Fruit fly (Drosophila melanogaster): Measurements from ENCODE around the gene Chd1.

Gene Chd1

DNA sequence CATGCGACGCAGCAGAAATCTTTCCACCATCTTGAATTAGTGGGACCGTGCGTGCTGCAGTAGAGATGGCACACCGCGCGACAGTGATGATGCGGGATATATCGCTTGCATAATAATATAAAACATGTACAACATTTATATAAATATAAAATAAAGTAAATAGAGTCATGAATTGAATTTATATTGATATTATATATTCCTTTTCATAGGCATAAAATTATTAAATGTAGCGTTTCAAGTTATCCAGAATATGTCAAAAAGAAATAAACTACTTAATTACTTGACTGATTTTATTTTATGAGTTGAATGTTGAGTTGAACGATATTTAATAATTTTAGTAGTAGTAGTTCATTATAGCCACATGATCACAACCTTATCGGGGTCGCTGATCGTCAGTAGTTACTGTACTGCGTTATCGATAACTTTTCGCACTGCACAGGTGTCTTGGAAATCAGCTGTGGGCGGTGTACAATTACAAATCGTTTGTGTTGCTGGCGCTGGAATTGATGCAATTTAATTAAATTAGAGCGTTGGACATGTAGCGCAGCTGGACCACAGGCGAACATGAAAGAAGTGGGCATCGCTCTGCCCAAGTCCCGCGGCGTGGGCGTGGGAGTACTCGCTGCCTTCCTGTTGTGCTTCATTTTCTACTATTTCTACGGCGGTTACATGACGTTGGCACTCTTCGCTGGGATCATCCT is at the start of gene Chd1, which contains the start of gene Bem46:
TSS of gene Chd1 (minus strand) at position 43 of the 701 bp plus-strand sequence.
TSS of gene Bem46 (plus strand) at position 436 of the 701 bp plus-strand sequence.
- no peak for TF ChIP-seq cnc (optimal IDR thresholded peaks at IDR 0.05)
- peak; percentile 77 for TF ChIP-seq Clk (GFP tag; optimal IDR thresholded peaks at IDR 0.05)
- TF ChIP-seq CG11617 (GFP tag; optimal IDR thresholded peaks at IDR 0.05) = peak; percentile 92
- peak; percentile 85 for TF ChIP-seq CG7045 (GFP tag; optimal IDR thresholded peaks at IDR 0.05)
- TF ChIP-seq CG12768 (GFP tag; optimal IDR thresholded peaks at IDR 0.05) = peak; percentile 87
- peak; percentile 56 for TF ChIP-seq cic (GFP tag; optimal IDR thresholded peaks at IDR 0.05)
- peak; percentile 90 for TF ChIP-seq CG7101 (tag; optimal IDR thresholded peaks at IDR 0.05)
- TF ChIP-seq CG1620 (GFP tag; optimal IDR thresholded peaks at IDR 0.05) = peak; percentile 81
- peak; percentile 77 for TF ChIP-seq ovo (GFP tag; optimal IDR thresholded peaks at IDR 0.05)
- peak; percentile 80 for TF ChIP-seq CG14711 (tag; optimal IDR thresholded peaks at IDR 0.05)
- peak; percentile 73 for TF ChIP-seq pad (GFP tag; optimal IDR thresholded peaks at IDR 0.05)
- no peak for TF ChIP-seq CG5204 (GFP tag; optimal IDR thresholded peaks at IDR 0.05)
- peak; percentile 82 for TF ChIP-seq CG33017 (tag; optimal IDR thresholded peaks at IDR 0.05)
- peak; percentile 80 for TF ChIP-seq tj (GFP tag; optimal IDR thresholded peaks at IDR 0.05)
- TF ChIP-seq bab1 (GFP tag; optimal IDR thresholded peaks at IDR 0.05) = peak; percentile 65
- TF ChIP-seq Hr96 (GFP tag; optimal IDR thresholded peaks at IDR 0.05) = no peak
- TF ChIP-seq Mnt (GFP tag; optimal IDR thresholded peaks at IDR 0.05) = peak; percentile 82
- TF ChIP-seq Crg-1 (GFP tag; optimal IDR thresholded peaks at IDR 0.05) = peak; percentile 79
- TF ChIP-seq toe (GFP tag; optimal IDR thresholded peaks at IDR 0.05) = no peak
- TF ChIP-seq kay (GFP tag; ENCODE audit: borderline replicate concordance) = no peak

DNA sequence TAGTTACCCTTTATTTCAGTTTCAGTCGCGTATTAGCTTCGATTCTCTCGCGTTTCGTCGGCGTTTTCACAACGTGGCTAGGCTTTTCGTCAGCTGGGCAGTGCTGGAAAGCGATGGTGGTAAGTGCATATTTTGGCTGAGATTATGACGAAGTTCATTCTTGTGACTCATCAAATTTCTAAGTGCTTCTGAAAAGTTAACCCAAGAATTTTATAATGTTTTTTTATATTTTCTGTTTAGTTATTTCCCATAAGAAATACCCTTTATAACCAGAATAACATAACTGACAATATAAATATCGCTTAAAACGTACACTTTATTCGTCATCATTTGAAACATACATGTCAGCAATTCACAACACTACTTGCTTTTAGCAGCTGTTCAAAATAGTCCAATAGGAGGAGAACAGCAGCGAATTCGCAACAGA is 49.6 kb upstream of the Chd1 start, which contains the start of the genes CG17260 and SerRS:
TSS of gene CG17260 (plus strand) at position 78 of the 427 bp plus-strand sequence.
TSS of gene SerRS (minus strand) at position 251 of the 427 bp plus-strand sequence.
- TF ChIP-seq CG7045 (GFP tag; optimal IDR thresholded peaks at IDR 0.05) (peak; percentile 88), kay (GFP tag; ENCODE audit: borderline replicate concordance) (peak; percentile 99), Mnt (GFP tag; optimal IDR thresholded peaks at IDR 0.05) (peak; percentile 92), Clk (GFP tag; optimal IDR thresholded peaks at IDR 0.05) (peak; percentile 78), pad (GFP tag; optimal IDR thresholded peaks at IDR 0.05) (peak; percentile 92), CG5204 (GFP tag; optimal IDR thresholded peaks at IDR 0.05) (no peak), cic (GFP tag; optimal IDR thresholded peaks at IDR 0.05) (peak; percentile 67), ovo (GFP tag; optimal IDR thresholded peaks at IDR 0.05) (peak; percentile 34), CG1620 (GFP tag; optimal IDR thresholded peaks at IDR 0.05) (peak; percentile 84), CG7101 (tag; optimal IDR thresholded peaks at IDR 0.05) (peak; percentile 95), CG12768 (GFP tag; optimal IDR thresholded peaks at IDR 0.05) (peak; percentile 96), Crg-1 (GFP tag; optimal IDR thresholded peaks at IDR 0.05) (peak; percentile 93), bab1 (GFP tag; optimal IDR thresholded peaks at IDR 0.05) (peak; percentile 95), tj (GFP tag; optimal IDR thresholded peaks at IDR 0.05) (peak; percentile 93), CG11617 (GFP tag; optimal IDR thresholded peaks at IDR 0.05) (peak; percentile 86), cnc (optimal IDR thresholded peaks at IDR 0.05) (peak in 1 of 2 experiments; percentile 66), Hr96 (GFP tag; optimal IDR thresholded peaks at IDR 0.05) (peak; percentile 84), CG33017 (tag; optimal IDR thresholded peaks at IDR 0.05) (peak; percentile 90), toe (GFP tag; optimal IDR thresholded peaks at IDR 0.05) (peak; percentile 90), CG14711 (tag; optimal IDR thresholded peaks at IDR 0.05) (peak; percentile 92)

DNA sequence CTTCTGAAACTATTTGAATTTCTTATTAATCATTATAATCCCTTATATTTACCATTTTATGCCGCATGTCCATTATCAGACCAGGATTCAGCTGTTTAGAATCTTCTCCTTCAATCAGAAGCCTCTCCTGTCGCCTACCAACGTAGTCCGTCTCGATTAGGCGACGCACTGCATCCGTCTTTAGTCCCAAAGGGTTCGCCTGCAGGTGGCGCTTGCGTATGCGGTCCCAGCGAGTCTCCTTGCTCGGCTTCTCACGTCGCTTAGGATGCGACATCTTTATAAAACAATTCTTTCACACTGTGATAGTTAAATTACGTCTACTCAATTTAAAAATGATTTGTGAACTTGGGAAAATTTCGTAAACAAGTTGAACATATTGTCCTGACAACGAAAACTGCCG is 47.4 kb upstream of the Chd1 start, which contains the start of gene CG17258:
TSS of gene CG17258 (minus strand) at position 380 of the 400 bp plus-strand sequence.
- TF ChIP-seq tj (GFP tag; optimal IDR thresholded peaks at IDR 0.05) (no peak), CG7045 (GFP tag; optimal IDR thresholded peaks at IDR 0.05) (no peak), cnc (optimal IDR thresholded peaks at IDR 0.05) (no peak), toe (GFP tag; optimal IDR thresholded peaks at IDR 0.05) (no peak)

DNA sequence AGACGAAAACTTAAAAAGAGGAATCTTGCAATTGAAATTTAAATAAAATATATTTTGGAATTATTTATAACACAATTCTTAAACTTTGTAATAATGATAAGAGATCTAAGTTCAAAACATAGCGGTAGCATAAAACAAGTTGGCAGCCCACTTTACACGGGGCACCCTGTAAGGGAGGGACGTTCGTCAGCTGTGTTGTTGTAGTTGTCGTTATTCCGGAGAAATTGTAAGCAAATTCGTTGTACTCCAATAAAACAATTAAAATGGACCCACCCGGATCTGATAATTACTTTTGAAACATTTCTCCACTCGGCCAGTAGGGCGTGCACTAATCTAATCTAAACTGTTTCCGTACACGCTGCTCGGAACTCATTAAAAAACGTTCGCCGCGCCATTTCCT is 42.8 kb upstream of the Chd1 start, which contains the start of gene GABPI:
TSS of gene GABPI (plus strand) at position 190 of the 400 bp plus-strand sequence.
- no peak for TF ChIP-seq Hr96 (GFP tag; optimal IDR thresholded peaks at IDR 0.05)
- no peak for TF ChIP-seq CG5204 (GFP tag; optimal IDR thresholded peaks at IDR 0.05)
- no peak for TF ChIP-seq cnc (optimal IDR thresholded peaks at IDR 0.05)
- peak; percentile 8 for TF ChIP-seq Mnt (GFP tag; optimal IDR thresholded peaks at IDR 0.05)
- no peak for TF ChIP-seq toe (GFP tag; optimal IDR thresholded peaks at IDR 0.05)
- TF ChIP-seq CG14711 (tag; optimal IDR thresholded peaks at IDR 0.05) = no peak
- TF ChIP-seq kay (GFP tag; ENCODE audit: borderline replicate concordance) = no peak
- TF ChIP-seq CG11617 (GFP tag; optimal IDR thresholded peaks at IDR 0.05) = peak; percentile 1
- TF ChIP-seq Crg-1 (GFP tag; optimal IDR thresholded peaks at IDR 0.05) = peak; percentile 65
- TF ChIP-seq ovo (GFP tag; optimal IDR thresholded peaks at IDR 0.05) = peak; percentile 29
- TF ChIP-seq CG1620 (GFP tag; optimal IDR thresholded peaks at IDR 0.05) = no peak
- TF ChIP-seq tj (GFP tag; optimal IDR thresholded peaks at IDR 0.05) = no peak
- TF ChIP-seq CG7101 (tag; optimal IDR thresholded peaks at IDR 0.05) = peak; percentile 27
- peak; percentile 7 for TF ChIP-seq CG12768 (GFP tag; optimal IDR thresholded peaks at IDR 0.05)
- no peak for TF ChIP-seq CG7045 (GFP tag; optimal IDR thresholded peaks at IDR 0.05)
- TF ChIP-seq CG33017 (tag; optimal IDR thresholded peaks at IDR 0.05) = no peak
- no peak for TF ChIP-seq Clk (GFP tag; optimal IDR thresholded peaks at IDR 0.05)
- TF ChIP-seq cic (GFP tag; optimal IDR thresholded peaks at IDR 0.05) = no peak
- peak; percentile 56 for TF ChIP-seq bab1 (GFP tag; optimal IDR thresholded peaks at IDR 0.05)
- TF ChIP-seq pad (GFP tag; optimal IDR thresholded peaks at IDR 0.05) = no peak

DNA sequence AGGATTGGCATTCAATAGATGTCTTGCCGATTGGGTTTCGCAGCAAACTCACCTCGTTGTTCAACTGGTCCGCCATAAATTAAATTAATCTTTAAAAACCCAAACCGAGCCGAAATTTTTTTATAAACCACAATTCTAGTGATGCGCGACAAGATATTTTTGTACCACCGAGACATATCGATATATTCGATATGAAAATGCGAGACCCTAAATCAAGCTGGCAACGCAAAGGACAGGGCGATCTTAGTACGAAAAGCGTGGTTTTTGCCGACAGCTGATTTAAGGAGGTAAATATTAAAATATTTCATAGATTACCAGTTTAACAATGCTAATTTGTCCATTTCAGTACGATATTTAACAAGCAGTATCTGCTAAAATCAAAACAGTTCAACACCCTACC is 41.5 kb upstream of the Chd1 start, which contains the start of the genes Sf3b2 and CG17219:
TSS of gene Sf3b2 (minus strand) at position 157 of the 400 bp plus-strand sequence.
TSS of gene CG17219 (plus strand) at position 242 of the 400 bp plus-strand sequence.
- no peak for TF ChIP-seq CG1620 (GFP tag; optimal IDR thresholded peaks at IDR 0.05)
- TF ChIP-seq bab1 (GFP tag; optimal IDR thresholded peaks at IDR 0.05) = peak; percentile 59
- peak; percentile 57 for TF ChIP-seq Mnt (GFP tag; optimal IDR thresholded peaks at IDR 0.05)
